Worm (Caenorhabditis elegans) whole organism, L1 larva: ENCODE measurements around the gene F20D6.12.

Source experiments
- ceh-8 ChIP-seq: fragments of 200-800 bp; sonication (Bioruptor generic); optimal IDR thresholded peaks from 2 replicates; lab custom pipeline; 2018; ENCODE audit warnings: mild to moderate bottlenecking, missing genetic modification characterization, moderate library complexity, missing compliant biosample characterization
- lir-3 ChIP-seq: sonication (generic microtip); optimal IDR thresholded peaks from 2 replicates; lab custom pipeline; 2016; ENCODE audit warnings: mild to moderate bottlenecking, missing genetic modification characterization, moderate library complexity, missing compliant biosample characterization; ENCODE audit not compliant: poor library complexity
- nhr-90 ChIP-seq: sonication (generic microtip); optimal IDR thresholded peaks from 2 replicates; lab custom pipeline; 2016; ENCODE audit warnings: mild to moderate bottlenecking, missing genetic modification characterization, missing compliant biosample characterization; ENCODE audit not compliant: poor library complexity

DNA sequence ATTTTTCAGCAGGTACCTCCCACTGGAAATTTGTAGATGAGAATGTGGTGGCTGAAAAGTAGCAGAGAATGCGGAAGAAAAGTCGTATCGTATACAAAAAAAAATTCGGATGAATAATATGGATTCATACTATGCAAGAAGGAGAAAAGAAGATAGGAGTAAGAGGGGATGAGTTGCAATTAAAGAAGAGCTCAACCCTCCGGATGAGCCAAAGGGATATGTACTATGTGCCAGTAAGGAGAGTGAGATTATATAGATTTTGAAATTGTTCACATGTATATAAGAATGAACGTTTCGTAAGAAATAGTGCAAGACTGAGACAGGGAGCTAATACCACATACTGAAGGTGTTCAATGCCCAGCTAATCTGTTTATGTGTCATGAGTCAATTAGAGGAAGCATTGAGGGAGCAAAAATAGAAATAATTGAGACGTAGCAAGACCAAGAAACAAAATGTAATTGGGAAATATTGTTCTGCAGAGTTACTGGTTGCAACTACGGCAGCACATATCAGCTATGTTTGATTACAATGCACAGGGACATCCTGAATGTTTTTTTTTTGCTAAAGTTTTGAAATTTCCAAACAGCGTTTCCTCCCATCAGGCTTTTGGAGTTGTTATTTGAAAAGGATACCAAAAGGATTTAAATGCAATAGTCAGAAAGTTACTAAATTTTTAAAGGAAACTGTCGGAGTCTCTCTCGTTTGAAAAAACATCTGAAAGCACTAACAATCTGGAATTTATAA is 21.5 kb downstream of the F20D6.12 start, which contains the start of gene F20D6.8:
- TF ChIP-seq ceh-8 (GFP tag; lab: Kevin White, UChicago): no peak
- TF ChIP-seq lir-3: no peak
- TF ChIP-seq nhr-90 (tag; lab: Kevin White, UChicago): no peak
